Fruit fly (Drosophila melanogaster) whole organism, wandering third instar larva: ENCODE results near the gene CG14982.

Experiments used
- Abd-B ChIP-seq: fragments of >200 bp; optimal IDR thresholded peaks from 2 replicates; lab custom pipeline; 2017; ENCODE audit warnings: missing biosample characterization, missing genetic modification characterization
- CG32264 ChIP-seq: fragments of 200-800 bp; sonication (Bioruptor generic); optimal IDR thresholded peaks from 2 replicates; lab custom pipeline; 2016; ENCODE audit warnings: missing biosample characterization, missing genetic modification characterization
- CG9705 ChIP-seq: fragments of 200-800 bp; sonication (Bioruptor generic); optimal IDR thresholded peaks from 2 replicates; lab custom pipeline; 2018; ENCODE audit warnings: missing biosample characterization, mild to moderate bottlenecking, missing genetic modification characterization
- CrebA ChIP-seq: fragments of 200-800 bp; sonication (Bioruptor generic); optimal IDR thresholded peaks from 2 replicates; lab custom pipeline; 2016; ENCODE audit warnings: missing biosample characterization, mild to moderate bottlenecking, missing genetic modification characterization, borderline replicate concordance
- Dif ChIP-seq: fragments of 200-275, 200-300 bp; sonication (Bioruptor generic); optimal IDR thresholded peaks from 2 replicates; lab custom pipeline; 2018; ENCODE audit warnings: missing biosample characterization, missing genetic modification characterization; ENCODE audit not compliant: partially characterized antibody
- GATAd ChIP-seq: sonication (Bioruptor generic); optimal IDR thresholded peaks from 2 replicates; lab custom pipeline; 2016; ENCODE audit warnings: missing biosample characterization, missing genetic modification characterization
- HLH106 ChIP-seq: fragments of 200-800 bp; optimal IDR thresholded peaks from 3 replicates; lab custom pipeline; 2019; ENCODE audit warnings: missing biosample characterization, mild to moderate bottlenecking, missing genetic modification characterization, moderate library complexity
- Hnf4 ChIP-seq: fragments of 200-800 bp; sonication (Bioruptor generic); optimal IDR thresholded peaks from 2 replicates; lab custom pipeline; 2016; ENCODE audit warnings: missing biosample characterization, mild to moderate bottlenecking, missing genetic modification characterization
- Hr78 ChIP-seq: fragments of >200 bp; optimal IDR thresholded peaks from 2 replicates; lab custom pipeline; 2017; ENCODE audit warnings: missing biosample characterization, missing genetic modification characterization
- Hr83 ChIP-seq: fragments of 200-300 bp; sonication (Bioruptor generic); optimal IDR thresholded peaks from 2 replicates; lab custom pipeline; 2016; ENCODE audit warnings: missing biosample characterization, mild to moderate bottlenecking, missing genetic modification characterization, moderate library complexity; ENCODE audit not compliant: poor library complexity, severe bottlenecking
- Jra ChIP-seq: sonication (Bioruptor generic); optimal IDR thresholded peaks from 2 replicates; lab custom pipeline; 2016; ENCODE audit warnings: missing biosample characterization, missing genetic modification characterization
- Mio ChIP-seq: sonication (Bioruptor generic); optimal IDR thresholded peaks from 2 replicates; lab custom pipeline; 2016; ENCODE audit warnings: missing biosample characterization, missing genetic modification characterization
- Myc ChIP-seq: fragments of >200 bp; optimal IDR thresholded peaks from 2 replicates; lab custom pipeline; 2017
- N ChIP-seq: fragments of >200 bp; optimal IDR thresholded peaks from 2 replicates; lab custom pipeline; 2018; ENCODE audit warnings: missing biosample characterization, missing external identifiers, missing genetic modification characterization
- OdsH ChIP-seq: fragments of 200-800 bp; sonication (Bioruptor generic); optimal IDR thresholded peaks from 2 replicates; lab custom pipeline; 2016; ENCODE audit warnings: missing biosample characterization, mild to moderate bottlenecking, missing genetic modification characterization
- Rel ChIP-seq, 2 experiments: fragments of 200-800 bp; sonication (Bioruptor generic) in 1 of 2; optimal IDR thresholded peaks; 2 replicates in 1 of 2; 3 replicates in 1 of 2; lab custom pipeline; 2016 to 2019; ENCODE audit warnings: mild to moderate bottlenecking in 2 of 2, missing biosample characterization in 2 of 2, missing genetic modification characterization in 2 of 2, moderate library complexity in 1 of 2
- Sp1 ChIP-seq: fragments of 200-800 bp; sonication (Bioruptor generic); optimal IDR thresholded peaks from 3 replicates; lab custom pipeline; 2019; ENCODE audit warnings: missing biosample characterization, mild to moderate bottlenecking, missing genetic modification characterization, moderate library complexity
- Vsx2 ChIP-seq: fragments of 200-300, 225-300 bp; sonication (Bioruptor generic); optimal IDR thresholded peaks from 2 replicates; lab custom pipeline; 2018; ENCODE audit warnings: missing biosample characterization, missing genetic modification characterization; ENCODE audit not compliant: partially characterized antibody
- brk ChIP-seq: fragments of 200-800 bp; sonication (Bioruptor generic); optimal IDR thresholded peaks from 2 replicates; lab custom pipeline; 2016; ENCODE audit warnings: missing biosample characterization, mild to moderate bottlenecking, missing genetic modification characterization
- dl ChIP-seq, 2 experiments: fragments of 175-275, 200-275 bp in 1 of 2; fragments of 200-275 bp in 1 of 2; sonication (Bioruptor generic); optimal IDR thresholded peaks; lab custom pipeline; 2018; ENCODE audit warnings: mild to moderate bottlenecking in 2 of 2, missing biosample characterization in 2 of 2, missing genetic modification characterization in 2 of 2, moderate library complexity in 2 of 2; ENCODE audit not compliant: partially characterized antibody in 2 of 2, insufficient read depth in 1 of 2
- dmrt93B ChIP-seq: fragments of 200-800 bp; sonication (Bioruptor generic); optimal IDR thresholded peaks from 2 replicates; lab custom pipeline; 2018; ENCODE audit warnings: missing biosample characterization, mild to moderate bottlenecking, missing genetic modification characterization
- dsf ChIP-seq: sonication (Bioruptor generic); optimal IDR thresholded peaks from 2 replicates; lab custom pipeline; 2016; ENCODE audit warnings: missing biosample characterization, missing genetic modification characterization, borderline replicate concordance
- foxo ChIP-seq, 2 experiments: fragments of 200-800 bp; sonication (Bioruptor generic); optimal IDR thresholded peaks; 2 replicates in 1 of 2; 3 replicates in 1 of 2; lab custom pipeline; 2016 to 2017; ENCODE audit warnings: missing biosample characterization in 2 of 2, missing genetic modification characterization in 2 of 2
- h ChIP-seq: fragments of 200-800 bp; sonication (Bioruptor generic); optimal IDR thresholded peaks from 3 replicates; lab custom pipeline; 2016; ENCODE audit warnings: missing biosample characterization, mild to moderate bottlenecking, missing genetic modification characterization
- jim ChIP-seq: fragments of 175-275, 200-325 bp; sonication (Bioruptor generic); optimal IDR thresholded peaks from 2 replicates; lab custom pipeline; 2016; ENCODE audit warnings: missing biosample characterization, mild to moderate bottlenecking, missing genetic modification characterization
- lola ChIP-seq: fragments of >200 bp; optimal IDR thresholded peaks from 2 replicates; lab custom pipeline; 2017; ENCODE audit warnings: missing biosample characterization, missing genetic modification characterization
- psq ChIP-seq: fragments of 200-800 bp; sonication (Bioruptor generic); optimal IDR thresholded peaks from 3 replicates; lab custom pipeline; 2017; ENCODE audit warnings: missing biosample characterization, mild to moderate bottlenecking, missing genetic modification characterization, moderate library complexity
- rgr ChIP-seq: fragments of 200-800 bp; sonication (Bioruptor generic); optimal IDR thresholded peaks from 3 replicates; lab custom pipeline; 2016; ENCODE audit warnings: missing biosample characterization, mild to moderate bottlenecking, missing genetic modification characterization
- sv ChIP-seq: fragments of 200-800 bp; sonication (Bioruptor generic); optimal IDR thresholded peaks from 3 replicates; lab custom pipeline; 2016; ENCODE audit warnings: missing biosample characterization, missing genetic modification characterization
- tai ChIP-seq: sonication (Bioruptor generic); optimal IDR thresholded peaks from 2 replicates; lab custom pipeline; 2016; ENCODE audit warnings: missing biosample characterization, missing genetic modification characterization

Gene CG14982

DNA sequence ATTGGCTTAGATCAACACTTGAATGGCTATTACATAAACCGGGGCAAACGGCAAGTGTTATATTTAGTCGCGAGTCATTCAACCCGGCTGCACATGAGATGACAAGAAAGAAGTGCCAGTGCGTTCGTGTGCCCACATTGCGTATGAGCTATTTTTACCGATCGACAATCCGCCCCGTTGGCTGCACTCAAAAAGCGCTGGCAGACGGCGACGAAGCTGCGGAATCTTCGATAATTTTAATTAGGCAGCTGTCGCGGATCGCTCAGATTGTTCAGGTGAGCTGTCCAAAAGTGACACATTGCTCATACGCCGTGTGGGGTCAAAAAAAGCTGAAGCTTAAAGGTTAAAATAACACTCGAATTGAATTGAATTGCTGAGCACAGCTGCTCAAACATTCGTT is 8.4 kb upstream of the CG14982 start:
- no peak for TF ChIP-seq GATAd (GFP tag; lab: Kevin White, UChicago)
- TF ChIP-seq Hnf4 (GFP tag; lab: Kevin White, UChicago), result no peak
- TF ChIP-seq psq (GFP tag; lab: Kevin White, UChicago), result no peak
- TF ChIP-seq Dif (GFP tag; lab: Kevin White, UChicago), result no peak
- TF ChIP-seq brk (GFP tag; lab: Kevin White, UChicago), result no peak
- no peak for TF ChIP-seq Sp1 (GFP tag; lab: Kevin White, UChicago)
- no peak for TF ChIP-seq CG9705 (GFP tag; lab: Kevin White, UChicago)
- no peak for TF ChIP-seq HLH106 (tag; lab: Kevin White, UChicago)

DNA sequence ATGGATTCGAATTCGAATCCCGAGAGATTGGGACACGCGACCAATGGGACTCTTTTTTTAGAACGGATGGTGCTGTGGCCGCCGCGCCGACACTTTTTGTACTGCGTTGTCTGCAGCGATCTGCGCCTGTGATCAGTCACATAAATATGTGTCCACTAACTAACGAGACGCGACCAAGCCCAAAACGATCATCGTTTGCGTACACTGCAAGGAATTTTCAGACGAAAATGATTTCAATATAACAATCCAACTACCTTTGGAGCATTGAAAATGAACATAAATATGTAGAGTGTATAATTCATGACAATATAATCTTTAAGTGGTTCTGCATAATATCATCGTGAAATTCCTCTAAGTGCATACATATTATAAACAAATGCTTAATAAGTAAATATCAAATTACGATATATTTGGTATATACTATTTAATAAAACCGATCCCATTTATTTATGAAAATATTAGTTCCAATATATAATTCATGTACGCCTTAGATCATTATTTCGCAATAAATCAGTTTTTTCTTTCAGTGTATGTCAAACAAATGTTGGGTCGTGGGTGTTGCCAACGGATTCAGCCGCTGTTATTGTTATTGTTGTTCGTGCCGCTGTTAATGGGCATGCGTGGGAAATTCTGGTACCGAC is 6.8 kb upstream of the CG14982 start, which contains the start of gene Eip63F-1:
Gene Eip63F-1 (minus strand): TSS at position 51 of the 641 bp plus-strand sequence.
- TF ChIP-seq GATAd (GFP tag; lab: Kevin White, UChicago) (no peak), rgr (peak; percentile 41), tai (GFP tag; lab: Kevin White, UChicago) (no peak), brk (GFP tag; lab: Kevin White, UChicago) (no peak), CrebA (GFP tag; lab: Kevin White, UChicago) (no peak), foxo (GFP tag; optimal IDR thresholded peaks at IDR 0.05; lab: Kevin White, UChicago) (peak in 1 of 2 experiments; percentile 35), Rel (GFP tag; optimal IDR thresholded peaks at IDR 0.05; lab: Kevin White, UChicago) (no peak), Rel (tag; optimal IDR thresholded peaks at IDR 0.05; lab: Kevin White, UChicago) (no peak), dl (GFP tag; optimal IDR thresholded peaks at IDR 0.05; lab: Kevin White, UChicago; ENCODE audit: insufficient read depth in 1 of 2, partially characterized antibody in 2 of 2) (no peak), h (GFP tag; lab: Kevin White, UChicago) (peak; percentile 12), OdsH (GFP tag; lab: Kevin White, UChicago) (peak; percentile 15), Abd-B (GFP tag; lab: Kevin White, UChicago) (no peak), sv (GFP tag; lab: Kevin White, UChicago) (peak; percentile 58), psq (GFP tag; lab: Kevin White, UChicago) (peak; percentile 18), HLH106 (tag; lab: Kevin White, UChicago) (no peak), CG32264 (no peak), Jra (no peak)
- TF ChIP-seq, all 38 proteins: peak for 6

DNA sequence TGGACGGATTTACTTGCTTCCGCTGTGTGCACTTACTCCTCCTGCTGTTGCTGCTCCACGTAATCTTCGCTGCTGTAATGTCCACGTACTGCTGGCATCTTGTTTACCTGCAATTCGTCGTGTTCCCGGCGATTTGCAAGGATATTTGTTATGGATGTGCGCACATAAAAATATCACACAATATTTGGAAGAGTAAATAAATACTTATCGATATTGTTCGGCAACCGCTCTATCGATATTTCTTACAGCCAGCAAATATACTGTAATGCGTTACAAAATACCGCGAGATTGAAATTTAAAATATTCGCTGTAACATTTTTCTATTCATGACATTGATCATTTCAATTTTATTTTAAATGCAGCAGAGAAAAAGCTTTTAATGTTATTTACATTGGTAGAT is 4.7 kb upstream of the CG14982 start, which contains the start of gene CG10866:
Gene CG10866 (minus strand): TSS at position 187 of the 400 bp plus-strand sequence.
- TF ChIP-seq dsf (GFP tag; lab: Kevin White, UChicago) (no peak), sv (GFP tag; lab: Kevin White, UChicago) (no peak), Hr83 (GFP tag; lab: Kevin White, UChicago) (no peak), GATAd (GFP tag; lab: Kevin White, UChicago) (no peak), h (GFP tag; lab: Kevin White, UChicago) (no peak), lola (GFP tag; lab: Kevin White, UChicago) (no peak), Hr78 (GFP tag; lab: Kevin White, UChicago) (no peak), brk (GFP tag; lab: Kevin White, UChicago) (no peak), OdsH (GFP tag; lab: Kevin White, UChicago) (no peak), Mio (GFP tag; lab: Kevin White, UChicago) (no peak), Dif (GFP tag; lab: Kevin White, UChicago) (no peak), HLH106 (tag; lab: Kevin White, UChicago) (no peak)

DNA sequence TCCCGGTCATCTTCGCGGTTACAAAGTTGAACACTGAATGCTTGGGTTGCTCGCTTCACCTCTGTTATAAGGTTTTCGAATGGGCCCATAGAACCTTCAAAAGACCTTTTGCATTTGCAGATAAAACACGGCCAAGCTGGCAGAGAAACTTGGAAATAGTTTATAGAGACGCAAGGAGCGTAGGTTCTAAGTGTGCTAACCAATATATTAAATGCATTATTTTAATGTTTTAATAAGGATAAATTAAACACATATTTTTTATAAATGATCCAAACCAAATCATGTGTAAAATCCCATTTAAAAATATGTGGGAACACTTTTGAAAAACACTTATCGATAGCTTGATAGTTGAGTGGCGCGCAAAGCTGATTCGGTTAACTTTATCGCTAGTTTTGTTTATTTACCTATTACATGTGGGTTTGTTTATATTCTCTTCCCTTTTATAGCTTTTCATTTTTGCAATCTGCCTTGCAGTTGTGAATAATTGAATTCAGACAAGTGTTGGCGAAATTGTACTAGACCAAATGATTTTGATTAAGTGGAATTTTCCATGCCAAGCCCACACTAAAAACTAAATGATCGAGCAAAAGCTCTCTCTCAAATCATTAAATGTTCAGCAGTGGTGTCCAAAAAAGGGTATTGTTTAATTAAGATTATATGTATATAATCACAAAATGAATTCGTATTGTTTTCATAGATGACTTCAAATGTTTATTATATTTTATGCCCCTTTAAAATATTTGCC is 2.3 kb upstream of the CG14982 start, which contains the start of gene CG12766:
Gene CG12766 (minus strand): TSS at position 51 of the 745 bp plus-strand sequence.
- no peak for TF ChIP-seq jim (GFP tag; lab: Kevin White, UChicago)
- no peak for TF ChIP-seq Hr78 (GFP tag; lab: Kevin White, UChicago)
- no peak for TF ChIP-seq GATAd (GFP tag; lab: Kevin White, UChicago)
- TF ChIP-seq CrebA (GFP tag; lab: Kevin White, UChicago), result no peak
- TF ChIP-seq Dif (GFP tag; lab: Kevin White, UChicago), result no peak
- no peak for TF ChIP-seq N
- TF ChIP-seq Myc (lab: Kevin White, UChicago), result no peak
- TF ChIP-seq Jra, result no peak
- TF ChIP-seq Vsx2 (GFP tag; lab: Kevin White, UChicago), result no peak
- TF ChIP-seq h (GFP tag; lab: Kevin White, UChicago), result no peak
- no peak for TF ChIP-seq OdsH (GFP tag; lab: Kevin White, UChicago)
- no peak for TF ChIP-seq dmrt93B (GFP tag; lab: Kevin White, UChicago)
- no peak for TF ChIP-seq Sp1 (GFP tag; lab: Kevin White, UChicago)
- no peak for TF ChIP-seq CG32264
- TF ChIP-seq rgr, result no peak
